Worm (Caenorhabditis elegans) whole organism, mixed stage, embryonic: Measurements from ENCODE around the gene best-5.
A peak's percentile ranks its signal among the peaks of the same experiment; 100 is the strongest.

Experiments
- bed-3 ChIP-seq: fragments of 200-800 bp; sonication (Bioruptor generic); optimal IDR thresholded peaks from 3 replicates; lab custom pipeline; 2018; ENCODE audit warnings: mild to moderate bottlenecking, missing genetic modification characterization, moderate library complexity, missing compliant biosample characterization
- blmp-1 ChIP-seq: fragments of 150-350 bp; optimal IDR thresholded peaks from 2 replicates; lab custom pipeline; 2014; ENCODE audit warnings: missing biosample characterization, missing genetic modification characterization
- ceh-39 ChIP-seq: fragments of 150-350 bp; optimal IDR thresholded peaks from 2 replicates; lab custom pipeline; 2014; ENCODE audit warnings: missing biosample characterization, missing genetic modification characterization
- ceh-83 ChIP-seq: fragments of 200-800 bp; sonication (Bioruptor generic); optimal IDR thresholded peaks from 2 replicates; lab custom pipeline; 2018; ENCODE audit warnings: mild to moderate bottlenecking, missing genetic modification characterization, missing compliant biosample characterization
- ces-1 ChIP-seq: fragments of 150-350 bp; optimal IDR thresholded peaks from 2 replicates; lab custom pipeline; 2014; ENCODE audit warnings: missing biosample characterization, missing genetic modification reagents, missing genetic modification characterization
- drap-1 ChIP-seq: fragments of 200-800 bp; sonication (Bioruptor generic); optimal IDR thresholded peaks from 3 replicates; lab custom pipeline; 2018; ENCODE audit warnings: mild to moderate bottlenecking, missing genetic modification characterization, missing compliant biosample characterization
- elt-1 ChIP-seq: sonication (generic microtip); optimal IDR thresholded peaks from 2 replicates; lab custom pipeline; 2017; ENCODE audit warnings: missing genetic modification characterization, mild to moderate bottlenecking, missing compliant biosample characterization, antibody characterized with exemption, moderate library complexity, borderline replicate concordance; ENCODE audit not compliant: insufficient read depth
- flh-1 ChIP-seq: fragments of 200-800 bp; sonication (Bioruptor generic); optimal IDR thresholded peaks from 2 replicates; lab custom pipeline; 2018; ENCODE audit warnings: mild to moderate bottlenecking, missing genetic modification characterization, moderate library complexity, missing compliant biosample characterization
- ham-2 ChIP-seq: fragments of 200-800 bp; sonication (Bioruptor generic); optimal IDR thresholded peaks from 2 replicates; lab custom pipeline; 2018; ENCODE audit warnings: mild to moderate bottlenecking, missing genetic modification characterization, missing compliant biosample characterization
- lin-13 ChIP-seq: fragments of 150-350 bp; optimal IDR thresholded peaks from 2 replicates; lab custom pipeline; 2014; ENCODE audit warnings: missing biosample characterization, missing genetic modification characterization
- lin-32 ChIP-seq: fragments of 200-800 bp; sonication (Bioruptor generic); optimal IDR thresholded peaks from 2 replicates; lab custom pipeline; 2018; ENCODE audit warnings: mild to moderate bottlenecking, missing genetic modification characterization, missing compliant biosample characterization
- lsy-2 ChIP-seq: fragments of 150-350 bp; optimal IDR thresholded peaks from 2 replicates; lab custom pipeline; 2014; ENCODE audit warnings: missing biosample characterization, missing genetic modification characterization
- mab-5 ChIP-seq: fragments of 150-350 bp; optimal IDR thresholded peaks from 2 replicates; lab custom pipeline; 2014; ENCODE audit warnings: missing biosample characterization, missing genetic modification characterization
- mep-1 ChIP-seq: fragments of 150-350 bp; optimal IDR thresholded peaks from 2 replicates; lab custom pipeline; 2017; ENCODE audit warnings: missing biosample characterization, missing genetic modification reagents, missing genetic modification characterization, inconsistent platforms
- mls-2 ChIP-seq: sonication (generic microtip); optimal IDR thresholded peaks from 2 replicates; lab custom pipeline; 2016; ENCODE audit warnings: mild to moderate bottlenecking, missing genetic modification characterization, moderate library complexity, missing compliant biosample characterization
- nhr-12 ChIP-seq: fragments of 150-350 bp; optimal IDR thresholded peaks from 2 replicates; lab custom pipeline; 2014; ENCODE audit warnings: missing biosample characterization, missing genetic modification characterization
- nhr-2 ChIP-seq: fragments of 150-350 bp; optimal IDR thresholded peaks from 2 replicates; lab custom pipeline; 2014; ENCODE audit warnings: missing biosample characterization, missing genetic modification characterization
- nhr-237 ChIP-seq: fragments of 150-350 bp; optimal IDR thresholded peaks from 2 replicates; lab custom pipeline; 2014; ENCODE audit warnings: missing biosample characterization, missing genetic modification characterization
- nhr-28 ChIP-seq: fragments of 150-350 bp; optimal IDR thresholded peaks from 2 replicates; lab custom pipeline; 2014; ENCODE audit warnings: missing biosample characterization, missing genetic modification characterization
- nhr-76 ChIP-seq: sonication (generic microtip); optimal IDR thresholded peaks from 2 replicates; lab custom pipeline; 2017; ENCODE audit warnings: missing biosample characterization, missing genetic modification characterization
- pha-4 ChIP-seq: fragments of 150-350 bp; optimal IDR thresholded peaks from 2 replicates; lab custom pipeline; 2018; ENCODE audit warnings: missing biosample characterization, missing genetic modification reagents, missing genetic modification characterization
- sem-2 ChIP-seq: fragments of 200-800 bp; sonication (Bioruptor generic); optimal IDR thresholded peaks from 2 replicates; lab custom pipeline; 2018; ENCODE audit warnings: mild to moderate bottlenecking, missing genetic modification characterization, missing compliant biosample characterization
- sptf-1 ChIP-seq: sonication (generic microtip); optimal IDR thresholded peaks from 2 replicates; lab custom pipeline; 2017; ENCODE audit warnings: mild to moderate bottlenecking, missing genetic modification characterization, moderate library complexity, missing compliant biosample characterization
- tbx-8 ChIP-seq: fragments of 200-800 bp; sonication (Bioruptor generic); optimal IDR thresholded peaks from 2 replicates; lab custom pipeline; 2018; ENCODE audit warnings: mild to moderate bottlenecking, missing genetic modification characterization, moderate library complexity, missing compliant biosample characterization
- unc-39 ChIP-seq: fragments of 150-350 bp; optimal IDR thresholded peaks from 2 replicates; lab custom pipeline; 2014; ENCODE audit warnings: missing biosample characterization, missing genetic modification characterization

best-5 gene

DNA sequence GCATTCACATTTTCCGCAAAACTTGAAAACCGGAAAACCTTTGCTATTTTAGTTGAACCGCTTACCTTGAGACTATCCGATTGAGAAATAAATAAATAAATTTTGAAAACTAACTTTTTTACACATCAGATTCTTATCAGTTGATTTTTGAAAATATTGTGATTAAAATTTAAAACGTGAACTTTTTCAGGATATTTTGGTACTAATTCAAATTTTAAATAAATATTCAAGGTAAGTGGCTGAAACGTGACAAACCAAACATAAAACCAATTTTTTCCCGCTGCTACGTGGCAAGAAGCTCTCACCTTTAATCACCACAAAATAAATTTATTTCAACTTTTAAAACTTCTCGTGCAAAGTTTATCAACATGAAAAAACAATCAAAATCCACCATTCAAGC lies 38.2 kb downstream of the best-5 start, which contains the start of gene C15H7.3:
TSS of gene C15H7.3 (minus strand) at position 101 of the 400 bp plus-strand sequence.
- TF ChIP-seq ces-1 (GFP tag; lab: Kevin White, UChicago), result no peak
- TF ChIP-seq nhr-237 (tag; lab: Kevin White, UChicago), result no peak
- no peak for TF ChIP-seq nhr-2 (tag; lab: Kevin White, UChicago)
- no peak for TF ChIP-seq nhr-28 (tag; lab: Kevin White, UChicago)
- TF ChIP-seq unc-39 (tag; lab: Kevin White, UChicago), result no peak
- TF ChIP-seq ham-2, result no peak
- TF ChIP-seq pha-4, result no peak
- no peak for TF ChIP-seq mls-2 (tag; lab: Kevin White, UChicago)
- no peak for TF ChIP-seq tbx-8 (GFP tag; lab: Kevin White, UChicago)
- no peak for TF ChIP-seq lsy-2 (tag; lab: Kevin White, UChicago)
- no peak for TF ChIP-seq ceh-83 (GFP tag; lab: Kevin White, UChicago)
- TF ChIP-seq lin-13 (tag; lab: Kevin White, UChicago), result no peak
- no peak for TF ChIP-seq drap-1 (GFP tag; lab: Kevin White, UChicago)

ce11 chrIII:9646440-9647021 lies 43.5 kb downstream of the best-5 start:
- TF ChIP-seq lsy-2 (tag; lab: Kevin White, UChicago) (peak; percentile 37), nhr-76 (tag; lab: Kevin White, UChicago) (no peak), ham-2 (peak; percentile 60), ceh-39 (tag; lab: Kevin White, UChicago) (no peak), pha-4 (no peak), lin-32 (GFP tag; lab: Kevin White, UChicago) (no peak), tbx-8 (GFP tag; lab: Kevin White, UChicago) (no peak), mls-2 (tag; lab: Kevin White, UChicago) (no peak), flh-1 (GFP tag; lab: Kevin White, UChicago) (no peak), mep-1 (tag; lab: Kevin White, UChicago) (peak; percentile 3), blmp-1 (tag; lab: Kevin White, UChicago) (peak; percentile 94), mab-5 (tag; lab: Kevin White, UChicago) (no peak)

DNA sequence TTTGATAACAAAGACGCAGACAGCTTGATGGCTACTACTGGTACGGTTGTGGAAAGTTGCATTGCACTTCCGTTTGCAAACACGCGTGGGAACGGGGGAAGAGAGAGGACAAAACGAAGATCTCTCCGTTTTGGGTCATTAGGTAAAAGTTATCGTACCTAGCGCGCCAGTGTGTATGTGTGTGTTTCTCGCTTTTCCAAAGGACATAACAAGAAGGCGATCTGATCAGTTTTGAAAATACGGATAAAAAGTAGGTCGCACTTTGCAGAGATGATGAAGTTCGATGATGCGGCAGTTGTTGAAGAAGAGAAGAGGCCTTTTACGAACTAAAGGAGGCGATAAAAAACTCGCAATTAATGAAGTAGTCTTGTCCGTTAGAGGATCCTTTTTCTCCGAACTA lies 45.0 kb downstream of the best-5 start:
- TF ChIP-seq sptf-1 (tag; lab: Kevin White, UChicago) (no peak), flh-1 (GFP tag; lab: Kevin White, UChicago) (no peak), lin-13 (tag; lab: Kevin White, UChicago) (no peak), sem-2 (GFP tag; lab: Kevin White, UChicago) (no peak), ces-1 (GFP tag; lab: Kevin White, UChicago) (no peak), bed-3 (GFP tag; lab: Kevin White, UChicago) (no peak), nhr-28 (tag; lab: Kevin White, UChicago) (no peak)

DNA sequence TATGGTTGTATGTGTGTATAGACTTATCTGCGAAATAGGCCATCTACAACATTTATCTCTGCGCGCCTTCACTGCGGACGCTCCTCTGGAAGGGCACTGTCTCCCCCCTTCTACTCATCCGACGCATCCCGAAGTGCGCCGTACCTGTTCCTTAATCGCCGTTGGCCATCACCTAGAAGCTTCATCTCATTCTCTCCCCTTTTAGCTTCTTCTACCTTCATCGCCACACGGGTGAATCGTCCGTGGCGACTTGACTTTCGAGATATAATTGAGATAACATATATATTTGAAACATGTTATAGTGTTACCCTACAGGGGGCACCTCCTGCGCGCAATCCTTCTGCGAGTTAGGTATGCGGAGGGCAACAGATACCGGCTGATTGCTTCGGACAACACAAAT lies 47.9 kb downstream of the best-5 start:
- TF ChIP-seq elt-1 (peak; percentile 58), ham-2 (peak; percentile 87), ceh-83 (GFP tag; lab: Kevin White, UChicago) (no peak), sem-2 (GFP tag; lab: Kevin White, UChicago) (no peak)

DNA sequence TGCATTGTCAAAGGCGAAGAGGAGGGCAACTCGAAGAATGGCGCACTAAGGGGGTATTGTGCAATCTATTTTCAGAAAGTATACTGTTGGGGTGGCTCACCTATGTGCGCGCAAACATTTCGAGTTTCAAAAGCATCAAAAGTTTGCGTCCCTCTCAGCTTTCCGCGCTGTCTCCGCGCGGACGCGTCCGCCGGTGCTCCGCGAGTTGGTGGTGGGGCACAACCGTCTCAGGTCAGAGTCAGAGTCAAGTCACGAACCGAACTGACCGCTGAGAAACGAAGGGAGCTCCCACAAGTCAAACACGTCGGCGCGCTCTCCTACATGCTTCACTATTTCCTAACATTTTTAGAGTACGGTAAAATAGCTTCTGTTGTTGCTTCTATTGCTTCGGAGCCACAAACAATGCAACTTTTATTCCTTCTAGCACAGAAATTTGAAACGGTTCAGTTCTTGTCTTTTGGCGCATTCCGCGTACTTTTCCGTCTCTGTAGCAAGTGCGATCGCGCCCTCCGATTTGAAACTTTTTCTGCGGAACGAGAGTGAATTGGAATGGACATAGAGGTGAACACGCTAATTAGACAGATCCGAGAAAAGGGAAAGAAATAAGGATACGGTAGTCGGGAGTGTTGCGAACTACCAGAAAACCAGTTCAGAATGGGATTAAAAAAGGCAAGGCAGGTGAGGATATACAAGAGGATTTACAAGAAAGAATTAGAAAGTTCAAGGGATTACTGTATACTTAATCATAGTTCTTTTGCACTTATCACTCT lies 50.6 kb downstream of the best-5 start:
- TF ChIP-seq nhr-28 (tag; lab: Kevin White, UChicago) (no peak), blmp-1 (tag; lab: Kevin White, UChicago) (peak; percentile 43), nhr-12 (tag; lab: Kevin White, UChicago) (no peak)

ce11 chrIII:9638159-9638754 lies 51.8 kb downstream of the best-5 start:
- no peak for TF ChIP-seq unc-39 (tag; lab: Kevin White, UChicago)
